Fruit fly (Drosophila melanogaster) whole organism: ENCODE measurements around the gene CG7149.

Experiments used
- CG8478 ChIP-seq: fragments of >200 bp; optimal IDR thresholded peaks from 2 replicates; lab custom pipeline; 2018; ENCODE audit warnings: inconsistent platforms
- Dll ChIP-seq: fragments of >200 bp; optimal IDR thresholded peaks from 2 replicates; lab custom pipeline; 2017
- psq ChIP-seq: fragments of >200 bp; optimal IDR thresholded peaks from 2 replicates; lab custom pipeline; 2017
- usp ChIP-seq: fragments of >200 bp; optimal IDR thresholded peaks from 2 replicates; lab custom pipeline; 2017; ENCODE audit warnings: missing biosample characterization, missing genetic modification characterization, mixed read lengths

DNA sequence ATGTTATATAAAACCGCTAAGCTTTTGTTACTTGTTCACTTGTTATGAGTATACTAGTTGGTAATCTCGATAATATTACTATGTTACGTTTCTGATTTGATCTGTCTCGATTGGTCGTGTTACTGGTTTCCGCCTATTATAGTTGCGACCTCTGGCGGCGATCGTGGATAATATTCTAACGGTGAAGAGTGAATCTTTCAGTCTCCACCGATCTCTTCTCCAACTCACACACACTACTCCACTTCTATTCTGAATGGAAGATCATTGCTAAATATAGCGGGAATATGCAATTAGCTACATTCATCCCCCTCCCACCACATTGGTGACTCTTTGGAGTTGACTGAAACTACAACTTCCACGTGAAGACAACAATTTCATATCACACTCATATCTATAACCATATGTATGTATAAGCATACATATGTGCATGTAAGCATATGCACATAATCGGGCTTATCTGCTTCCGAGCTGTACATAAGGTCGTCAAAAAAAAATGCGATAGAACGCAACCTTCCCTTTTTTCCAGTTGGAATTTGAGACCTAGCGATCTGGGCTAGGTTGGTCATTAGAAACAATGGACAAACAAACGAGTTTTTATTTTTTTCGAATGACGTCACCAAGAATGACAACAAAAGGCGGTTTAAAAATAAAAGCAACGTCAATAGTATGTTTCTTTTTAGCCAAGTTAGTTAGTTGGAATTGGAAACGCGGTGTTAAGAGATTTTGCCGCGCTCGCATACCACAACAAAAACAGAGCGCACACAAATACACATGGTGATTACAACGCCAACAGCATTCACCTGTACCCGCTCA lies 18.7 kb upstream of the CG7149 start:
- no peak for TF ChIP-seq CG8478 (lab: Kevin White, UChicago)
- TF ChIP-seq psq (lab: Kevin White, UChicago): no peak
- no peak for TF ChIP-seq Dll
- no peak for TF ChIP-seq usp
